Fruit fly (Drosophila melanogaster) whole organism, prepupa: Measurements from ENCODE around the gene CG14708.
A peak's percentile ranks its signal among the peaks of the same experiment; 100 is the strongest.

Experiments used
- CG16779 ChIP-seq: fragments of 200-800 bp; sonication (Bioruptor generic); optimal IDR thresholded peaks from 3 replicates; lab custom pipeline; 2017; ENCODE audit warnings: missing biosample characterization, mild to moderate bottlenecking, missing genetic modification characterization
- CG9139 ChIP-seq: fragments of 200-800 bp; sonication (Bioruptor generic); optimal IDR thresholded peaks from 3 replicates; lab custom pipeline; 2017; ENCODE audit warnings: missing biosample characterization, mild to moderate bottlenecking, missing genetic modification characterization
- Gug ChIP-seq: fragments of 200-800 bp; sonication (Bioruptor generic); IDR thresholded peaks from 2 replicates; pipeline ENCODE4 v1.3.6; 2022; ENCODE audit warnings: missing biosample characterization, missing genetic modification characterization
- achi ChIP-seq: fragments of 200-800 bp; sonication (Bioruptor generic); optimal IDR thresholded peaks from 3 replicates; lab custom pipeline; 2016; ENCODE audit warnings: missing biosample characterization, missing genetic modification characterization
- fkh ChIP-seq: fragments of 200-800 bp; sonication (Bioruptor generic); optimal IDR thresholded peaks from 3 replicates; lab custom pipeline; 2017; ENCODE audit warnings: missing biosample characterization, mild to moderate bottlenecking, missing genetic modification characterization, moderate library complexity
- spab ChIP-seq: fragments of 200-800 bp; sonication (Bioruptor generic); optimal IDR thresholded peaks from 2 replicates; lab custom pipeline; 2017; ENCODE audit warnings: missing biosample characterization, mild to moderate bottlenecking, missing genetic modification characterization, missing genetic modification reagents
- svp ChIP-seq: fragments of 200-800 bp; sonication (Bioruptor generic); peaks from one replicate; lab custom pipeline; 2016; ENCODE audit warnings: missing biosample characterization, missing genetic modification characterization
- vri ChIP-seq: fragments of 200-800 bp; sonication (Bioruptor generic); optimal IDR thresholded peaks from 3 replicates; lab custom pipeline; 2016; ENCODE audit warnings: missing biosample characterization, mild to moderate bottlenecking, missing genetic modification characterization

- peak; percentile 70 for TF ChIP-seq achi (GFP tag; lab: Kevin White, UChicago)
- peak; percentile 31 for TF ChIP-seq vri (GFP tag; lab: Kevin White, UChicago)
- TF ChIP-seq spab, result peak; percentile 10
- TF ChIP-seq CG9139 (GFP tag; lab: Kevin White, UChicago), result no peak
- no peak for TF ChIP-seq CG16779
- peak; percentile 72 for TF ChIP-seq Gug (GFP tag; lab: Robert Waterston, UW)
- TF ChIP-seq fkh (GFP tag; lab: Kevin White, UChicago), result peak; percentile 99
- peak; percentile 86 for TF ChIP-seq svp
These were observed 3.6 kb downstream of the CG14708 start, which contains the start of gene CG10898 for dm6 chr3R:11557492-11557965.
